Worm (Caenorhabditis elegans): ENCODE measurements around the gene rps-1.

DNA sequence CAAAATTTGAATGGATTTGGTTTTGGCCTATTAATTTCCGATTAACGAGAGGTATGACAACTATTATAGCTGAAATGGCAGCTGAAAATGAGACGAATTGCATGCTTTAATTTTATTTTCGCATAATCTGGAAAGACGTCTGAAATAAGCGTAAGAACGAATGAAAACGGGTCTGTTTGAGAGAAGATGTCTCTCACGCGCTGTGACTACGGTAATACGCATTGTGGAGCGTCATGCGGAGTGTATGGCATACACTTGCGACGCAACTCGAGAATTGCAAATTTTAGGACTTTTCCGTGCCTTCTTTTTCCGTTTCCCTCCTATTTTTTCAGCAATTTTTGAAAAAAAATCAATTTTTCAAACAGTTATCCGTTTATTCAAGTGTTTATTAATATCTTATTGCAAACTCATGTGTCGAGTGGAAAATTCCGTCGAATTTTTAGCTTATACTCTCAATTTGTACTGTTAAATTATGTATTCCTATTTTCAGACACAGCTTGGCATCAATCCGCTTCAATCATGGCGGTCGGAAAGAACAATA, at the start of gene rps-1:
- TF ChIP-seq nhr-11 (tag; optimal IDR thresholded peaks at IDR 0.05): peak; percentile 99
- peak; percentile 14 to 74 for TF ChIP-seq ZK546.5 (tag; optimal IDR thresholded peaks at IDR 0.05)
- TF ChIP-seq gei-8 (GFP tag; optimal IDR thresholded peaks at IDR 0.05): peak; percentile 95
- TF ChIP-seq D1046.2 (GFP tag; IDR thresholded peaks at IDR 0.05): peak; percentile 94
- peak; percentile 99 for TF ChIP-seq tra-1 (GFP tag; IDR thresholded peaks at IDR 0.05)
- no peak for TF ChIP-seq aly-2 (tag; optimal IDR thresholded peaks at IDR 0.05)
- TF ChIP-seq ZK337.2 (GFP tag; IDR thresholded peaks at IDR 0.05): peak; percentile 87
- TF ChIP-seq mdl-1 (tag; optimal IDR thresholded peaks at IDR 0.05): peak; percentile 93 to 96
- TF ChIP-seq jun-1 (tag; optimal IDR thresholded peaks at IDR 0.05): peak; percentile 96
- TF ChIP-seq egl-27 (tag; optimal IDR thresholded peaks at IDR 0.05): no peak
- TF ChIP-seq fkh-10 (GFP tag; optimal IDR thresholded peaks at IDR 0.05): peak; percentile 94
- TF ChIP-seq pha-4 (GFP tag; IDR thresholded peaks at IDR 0.05): peak; percentile 97
- TF ChIP-seq pha-4 (tag; optimal IDR thresholded peaks at IDR 0.05): peak; percentile 98

Data from whole organism, L4 larva.